Worm (Caenorhabditis elegans): ENCODE results near the gene C33E10.10.
A peak's percentile ranks its signal among the peaks of the same experiment; 100 is the strongest.

Gene C33E10.10

ce11 chrX:17324954-17325353 lies 23.2 kb upstream of the C33E10.10 start:
- no peak for TF ChIP-seq fkh-10 (GFP tag; optimal IDR thresholded peaks at IDR 0.05)
- no peak for TF ChIP-seq grh-1 (GFP tag; IDR thresholded peaks at IDR 0.05)
- no peak for TF ChIP-seq ceh-63 (GFP tag; optimal IDR thresholded peaks at IDR 0.05)
- TF ChIP-seq rnt-1 (tag; optimal IDR thresholded peaks at IDR 0.05), result no peak
- TF ChIP-seq lin-14 (GFP tag; optimal IDR thresholded peaks at IDR 0.05), result no peak
- TF ChIP-seq C16A3.4 (tag; optimal IDR thresholded peaks at IDR 0.05), result no peak
- TF ChIP-seq ceh-82 (tag; optimal IDR thresholded peaks at IDR 0.05), result no peak
- no peak for TF ChIP-seq blmp-1 (tag; optimal IDR thresholded peaks at IDR 0.05)
- no peak for TF ChIP-seq nhr-237 (tag; optimal IDR thresholded peaks at IDR 0.05)
- no peak for TF ChIP-seq irx-1 (tag; optimal IDR thresholded peaks at IDR 0.05)
- no peak for TF ChIP-seq F16B12.6 (tag; optimal IDR thresholded peaks at IDR 0.05)
- TF ChIP-seq sup-37 (GFP tag; optimal IDR thresholded peaks at IDR 0.05), result no peak
- no peak for TF ChIP-seq nhr-28 (tag; optimal IDR thresholded peaks at IDR 0.05)
- TF ChIP-seq ceh-8 (GFP tag; optimal IDR thresholded peaks at IDR 0.05), result no peak
- no peak for TF ChIP-seq swsn-7 (tag; optimal IDR thresholded peaks at IDR 0.05)

- TF ChIP-seq lin-14 (GFP tag; optimal IDR thresholded peaks at IDR 0.05), result no peak
- TF ChIP-seq efl-1 (optimal IDR thresholded peaks at IDR 0.05), result no peak
- peak in 1 of 2 experiments; percentile 71 for TF ChIP-seq efl-1 (GFP tag; optimal IDR thresholded peaks at IDR 0.05 in 1 of 2)
Observed at ce11 chrX:17320572-17320971, 18.8 kb upstream of the C33E10.10 start.

- TF ChIP-seq efl-1 (optimal IDR thresholded peaks at IDR 0.05) (no peak), efl-1 (GFP tag; optimal IDR thresholded peaks at IDR 0.05 in 1 of 2) (peak in 1 of 2 experiments; percentile 27), fkh-8 (tag; optimal IDR thresholded peaks at IDR 0.05) (peak; percentile 74), C34B4.2 (tag; optimal IDR thresholded peaks at IDR 0.05) (no peak), ztf-11 (tag; optimal IDR thresholded peaks at IDR 0.05) (no peak), mep-1 (tag; optimal IDR thresholded peaks at IDR 0.05) (no peak)
Observed at ce11 chrX:17318284-17318683, 16.5 kb upstream of the C33E10.10 start, which contains the start of gene ptr-5. ptr-5 (plus strand) TSS chrX:17318584.

ce11 chrX:17314948-17315347 lies 13.1 kb upstream of the C33E10.10 start:
- TF ChIP-seq nhr-71 (tag; optimal IDR thresholded peaks at IDR 0.05) (peak; percentile 21), unc-62 (GFP tag; optimal IDR thresholded peaks at IDR 0.05) (no peak), ets-5 (GFP tag; IDR thresholded peaks at IDR 0.05) (no peak), fkh-10 (GFP tag; optimal IDR thresholded peaks at IDR 0.05) (peak; percentile 19), nhr-77 (tag; optimal IDR thresholded peaks at IDR 0.05) (no peak), lin-14 (GFP tag; optimal IDR thresholded peaks at IDR 0.05) (peak; percentile 80), ceh-90 (tag; optimal IDR thresholded peaks at IDR 0.05) (no peak), elt-3 (tag; optimal IDR thresholded peaks at IDR 0.05) (no peak), sup-37 (GFP tag; optimal IDR thresholded peaks at IDR 0.05) (no peak), nhr-11 (tag; optimal IDR thresholded peaks at IDR 0.05) (no peak), ama-1 (optimal IDR thresholded peaks at IDR 0.05) (no peak), pqm-1 (tag; optimal IDR thresholded peaks at IDR 0.05) (no peak), lin-35 (GFP tag; optimal IDR thresholded peaks at IDR 0.05) (no peak), lsy-2 (tag; optimal IDR thresholded peaks at IDR 0.05) (no peak), tbx-2 (tag; optimal IDR thresholded peaks at IDR 0.05) (no peak), unc-98 (GFP tag; IDR thresholded peaks at IDR 0.05) (no peak), nhr-28 (tag; optimal IDR thresholded peaks at IDR 0.05) (no peak), xbp-1 (tag; optimal IDR thresholded peaks at IDR 0.05) (no peak), dsc-1 (tag; optimal IDR thresholded peaks at IDR 0.05) (no peak), ces-1 (GFP tag; optimal IDR thresholded peaks at IDR 0.05) (no peak), aha-1 (tag; optimal IDR thresholded peaks at IDR 0.05) (no peak), unc-86 (tag; optimal IDR thresholded peaks at IDR 0.05) (peak; percentile 26), fos-1 (tag; optimal IDR thresholded peaks at IDR 0.05) (no peak), nhr-76 (tag; optimal IDR thresholded peaks at IDR 0.05) (no peak), efl-3 (GFP tag; optimal IDR thresholded peaks at IDR 0.05) (no peak), nhr-90 (tag; optimal IDR thresholded peaks at IDR 0.05; ENCODE audit: poor library complexity) (no peak), lin-39 (tag; optimal IDR thresholded peaks at IDR 0.05) (no peak), mdl-1 (tag; optimal IDR thresholded peaks at IDR 0.05) (no peak), fkh-4 (tag; optimal IDR thresholded peaks at IDR 0.05; ENCODE audit: borderline replicate concordance) (no peak), efl-1 (optimal IDR thresholded peaks at IDR 0.05) (no peak), efl-1 (GFP tag; optimal IDR thresholded peaks at IDR 0.05 in 1 of 2) (peak in 1 of 2 experiments; percentile 40), mef-2 (tag; optimal IDR thresholded peaks at IDR 0.05) (no peak), ceh-82 (tag; optimal IDR thresholded peaks at IDR 0.05) (peak; percentile 6 to 64 (median 32)), nhr-20 (tag; optimal IDR thresholded peaks at IDR 0.05) (no peak), mep-1 (tag; optimal IDR thresholded peaks at IDR 0.05) (no peak), ceh-63 (GFP tag; optimal IDR thresholded peaks at IDR 0.05) (no peak)
